Worm (Caenorhabditis elegans) whole organism, L1 larva: ENCODE data around the gene T02H6.7.

ENCODE experiments used
- fkh-8 ChIP-seq: sonication (generic microtip); optimal IDR thresholded peaks from 2 replicates; lab custom pipeline; 2016; ENCODE audit warnings: mild to moderate bottlenecking, missing genetic modification characterization, missing compliant biosample characterization
- snpc-4 ChIP-seq: fragments of 150-350 bp; optimal IDR thresholded peaks from 2 replicates; lab custom pipeline; 2014; ENCODE audit warnings: missing biosample characterization, missing genetic modification characterization
- tbx-2 ChIP-seq: sonication (generic microtip); optimal IDR thresholded peaks from 2 replicates; lab custom pipeline; 2016; ENCODE audit warnings: missing genetic modification characterization, missing compliant biosample characterization
- unc-62 ChIP-seq: fragments of 150-350 bp; optimal IDR thresholded peaks from 2 replicates; lab custom pipeline; 2014; ENCODE audit warnings: missing biosample characterization, missing genetic modification reagents, missing genetic modification characterization

ce11 chrII:671025-671424 is 11.4 kb upstream of the T02H6.7 start, which contains the start of gene sri-46:
- TF ChIP-seq snpc-4 (tag; lab: Kevin White, UChicago) (no peak), fkh-8 (tag; lab: Kevin White, UChicago) (no peak), unc-62 (GFP tag; lab: Kevin White, UChicago) (no peak), tbx-2 (tag; lab: Kevin White, UChicago) (no peak)
